Worm (Caenorhabditis elegans): ENCODE measurements around the gene T01B7.5.

T01B7.5 gene

ce11 chrII:8745449-8746297 lies 29.0 kb downstream of the T01B7.5 start:
- no peak for TF ChIP-seq tbx-2 (tag; optimal IDR thresholded peaks at IDR 0.05)
- TF ChIP-seq lin-15B (tag; optimal IDR thresholded peaks at IDR 0.05) = no peak
- peak; percentile 97 for TF ChIP-seq ama-1 (optimal IDR thresholded peaks at IDR 0.05)
- peak; percentile 6 for TF ChIP-seq nhr-25 (tag; optimal IDR thresholded peaks at IDR 0.05)
- TF ChIP-seq nhr-43 (tag; optimal IDR thresholded peaks at IDR 0.05; ENCODE audit: poor library complexity, severe bottlenecking) = peak; percentile 72
- peak; percentile 58 for TF ChIP-seq pha-4 (tag; optimal IDR thresholded peaks at IDR 0.05)

ce11 chrII:8746298-8746775 lies 29.7 kb downstream of the T01B7.5 start:
- TF ChIP-seq lin-15B (tag; optimal IDR thresholded peaks at IDR 0.05) (no peak), nhr-43 (tag; optimal IDR thresholded peaks at IDR 0.05; ENCODE audit: poor library complexity, severe bottlenecking) (peak; percentile 69), fkh-2 (tag; optimal IDR thresholded peaks at IDR 0.05) (no peak), ztf-11 (tag; optimal IDR thresholded peaks at IDR 0.05) (no peak), ceh-16 (tag; optimal IDR thresholded peaks at IDR 0.05) (no peak), nhr-28 (tag; optimal IDR thresholded peaks at IDR 0.05) (no peak), nhr-76 (tag; optimal IDR thresholded peaks at IDR 0.05) (no peak), hmg-11 (tag; optimal IDR thresholded peaks at IDR 0.05) (no peak), nhr-11 (tag; optimal IDR thresholded peaks at IDR 0.05) (no peak), jun-1 (tag; optimal IDR thresholded peaks at IDR 0.05) (no peak), nhr-23 (tag; optimal IDR thresholded peaks at IDR 0.05) (no peak), skn-1 (tag; optimal IDR thresholded peaks at IDR 0.05) (no peak), ztf-4 (tag; optimal IDR thresholded peaks at IDR 0.05) (peak; percentile 20), mdl-1 (tag; optimal IDR thresholded peaks at IDR 0.05) (no peak), ama-1 (optimal IDR thresholded peaks at IDR 0.05) (peak; percentile 92), ceh-9 (tag; optimal IDR thresholded peaks at IDR 0.05) (no peak), ceh-82 (tag; optimal IDR thresholded peaks at IDR 0.05) (no peak), lin-39 (tag; optimal IDR thresholded peaks at IDR 0.05) (peak; percentile 32), nhr-237 (tag; optimal IDR thresholded peaks at IDR 0.05) (no peak), pha-4 (tag; optimal IDR thresholded peaks at IDR 0.05) (no peak), eor-1 (tag; optimal IDR thresholded peaks at IDR 0.05) (no peak), nfya-1 (tag; optimal IDR thresholded peaks at IDR 0.05; ENCODE audit: insufficient read depth) (no peak), nhr-25 (tag; optimal IDR thresholded peaks at IDR 0.05) (peak; percentile 79), nhr-77 (tag; optimal IDR thresholded peaks at IDR 0.05) (no peak), ceh-28 (tag; optimal IDR thresholded peaks at IDR 0.05) (no peak), fos-1 (tag; optimal IDR thresholded peaks at IDR 0.05) (no peak), fkh-10 (GFP tag; optimal IDR thresholded peaks at IDR 0.05) (no peak), unc-62 (GFP tag; optimal IDR thresholded peaks at IDR 0.05) (no peak)

DNA sequence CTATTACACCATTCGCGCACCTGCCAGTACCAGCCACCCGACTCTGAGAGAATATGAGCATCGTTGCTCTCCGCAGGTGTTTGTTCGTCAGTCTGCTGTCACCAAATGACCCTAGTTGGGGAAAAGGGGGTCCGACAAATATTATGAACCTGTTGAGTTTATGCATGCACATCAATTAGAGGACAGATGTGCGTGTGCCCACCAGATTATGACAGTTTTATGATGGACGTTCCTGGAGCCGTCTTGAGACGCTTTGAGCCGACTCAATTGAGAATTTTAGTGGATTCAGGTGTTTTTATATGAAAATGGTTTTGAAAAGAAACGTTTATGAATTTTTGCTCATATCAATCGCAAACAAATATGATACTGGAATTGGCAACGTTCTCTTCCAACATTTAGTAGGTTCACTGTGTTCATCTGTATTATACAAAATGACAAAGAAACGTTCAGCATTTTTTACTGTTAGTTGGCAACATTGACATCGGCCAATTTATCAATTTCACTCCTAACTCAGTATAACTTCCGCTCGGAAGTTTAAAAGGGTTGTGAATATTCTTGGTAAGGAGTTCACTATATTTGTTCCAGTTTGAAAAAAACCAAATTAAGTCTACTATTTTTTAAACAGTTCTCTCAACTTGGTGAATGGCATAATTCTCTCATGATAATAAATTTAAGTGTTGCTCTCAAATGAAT lies 30.8 kb downstream of the T01B7.5 start:
- TF ChIP-seq snpc-4 (tag; optimal IDR thresholded peaks at IDR 0.05) (no peak), nhr-67 (tag; optimal IDR thresholded peaks at IDR 0.05) (no peak), nhr-237 (tag; optimal IDR thresholded peaks at IDR 0.05) (no peak), zag-1 (tag; optimal IDR thresholded peaks at IDR 0.05) (no peak), lin-15B (tag; optimal IDR thresholded peaks at IDR 0.05) (no peak), nhr-12 (tag; optimal IDR thresholded peaks at IDR 0.05) (no peak), fkh-2 (tag; optimal IDR thresholded peaks at IDR 0.05) (no peak), nhr-43 (tag; optimal IDR thresholded peaks at IDR 0.05; ENCODE audit: poor library complexity, severe bottlenecking) (peak; percentile 95), lsy-12 (tag; optimal IDR thresholded peaks at IDR 0.05) (peak; percentile 55), unc-62 (GFP tag; optimal IDR thresholded peaks at IDR 0.05) (peak; percentile 27), daf-12 (tag; optimal IDR thresholded peaks at IDR 0.05) (no peak), eor-1 (tag; optimal IDR thresholded peaks at IDR 0.05) (no peak), nhr-23 (tag; optimal IDR thresholded peaks at IDR 0.05) (peak; percentile 42), mml-1 (tag; optimal IDR thresholded peaks at IDR 0.05) (no peak), fos-1 (tag; optimal IDR thresholded peaks at IDR 0.05) (no peak), tbx-2 (tag; optimal IDR thresholded peaks at IDR 0.05) (peak; percentile 70), mdl-1 (tag; optimal IDR thresholded peaks at IDR 0.05) (no peak), jun-1 (tag; optimal IDR thresholded peaks at IDR 0.05) (no peak), aly-2 (tag; optimal IDR thresholded peaks at IDR 0.05) (no peak), ztf-11 (tag; optimal IDR thresholded peaks at IDR 0.05) (no peak), ceh-28 (tag; optimal IDR thresholded peaks at IDR 0.05) (no peak), nhr-76 (tag; optimal IDR thresholded peaks at IDR 0.05) (peak; percentile 33), ZK546.5 (tag; optimal IDR thresholded peaks at IDR 0.05) (no peak), lin-39 (tag; optimal IDR thresholded peaks at IDR 0.05) (peak; percentile 52), unc-39 (tag; optimal IDR thresholded peaks at IDR 0.05) (no peak), elt-2 (tag; optimal IDR thresholded peaks at IDR 0.05) (peak; percentile 60), egl-5 (tag; optimal IDR thresholded peaks at IDR 0.05) (no peak), nhr-11 (tag; optimal IDR thresholded peaks at IDR 0.05) (no peak), fkh-10 (GFP tag; optimal IDR thresholded peaks at IDR 0.05) (no peak), ceh-16 (tag; optimal IDR thresholded peaks at IDR 0.05) (no peak), ceh-9 (tag; optimal IDR thresholded peaks at IDR 0.05) (no peak), pha-4 (tag; optimal IDR thresholded peaks at IDR 0.05) (no peak), nfya-1 (tag; optimal IDR thresholded peaks at IDR 0.05; ENCODE audit: insufficient read depth) (peak; percentile 46), hmg-11 (tag; optimal IDR thresholded peaks at IDR 0.05) (peak; percentile 21), elt-3 (tag; optimal IDR thresholded peaks at IDR 0.05) (peak in 1 of 3 experiments; percentile 72), sea-2 (GFP tag; optimal IDR thresholded peaks at IDR 0.05) (no peak)
